Fruit fly (Drosophila melanogaster) whole organism, embryonic: ENCODE measurements around the gene Gsc.
A peak's percentile ranks its signal among the peaks of the same experiment; 100 is the strongest.

ENCODE experiments used
- CG10321 ChIP-seq: fragments of 200-800 bp; sonication (Bioruptor generic); IDR thresholded peaks from 2 replicates; pipeline ENCODE4 v1.3.6; 2022; ENCODE audit warnings: missing biosample characterization, missing genetic modification characterization
- CG11085 ChIP-seq: fragments of 200-800 bp; sonication (Bioruptor generic); IDR thresholded peaks from 2 replicates; pipeline ENCODE4 v1.3.6; 2022; ENCODE audit warnings: missing biosample characterization, missing genetic modification characterization
- CG11695 ChIP-seq: fragments of 200-800 bp; sonication (Bioruptor generic); IDR thresholded peaks from 3 replicates; pipeline ENCODE4 v1.3.6; 2022; ENCODE audit warnings: missing biosample characterization, missing genetic modification characterization
- CG15073 ChIP-seq: fragments of 200-800 bp; sonication (Bioruptor generic); optimal IDR thresholded peaks from 2 replicates; lab custom pipeline; 2016; ENCODE audit warnings: missing biosample characterization, missing genetic modification characterization
- CG17361 ChIP-seq: fragments of 200-800 bp; sonication (Bioruptor generic); IDR thresholded peaks from 3 replicates; pipeline ENCODE4 v1.3.6; 2022; ENCODE audit warnings: missing biosample characterization, missing genetic modification characterization
- CG17802 ChIP-seq: fragments of 200-800 bp; sonication (Bioruptor generic); optimal IDR thresholded peaks from 2 replicates; lab custom pipeline; 2018; ENCODE audit warnings: missing biosample characterization, mild to moderate bottlenecking, missing genetic modification characterization, moderate library complexity
- CG18476 ChIP-seq: fragments of 200-800 bp; sonication (Bioruptor generic); optimal IDR thresholded peaks from 2 replicates; lab custom pipeline; 2016; ENCODE audit warnings: missing biosample characterization, mild to moderate bottlenecking, missing genetic modification characterization
- CG18599 ChIP-seq: fragments of 200-800 bp; sonication (Bioruptor generic); optimal IDR thresholded peaks from 3 replicates; lab custom pipeline; 2017; ENCODE audit warnings: missing biosample characterization, missing genetic modification characterization, mild to moderate bottlenecking, moderate library complexity, missing genetic modification reagents
- CG18764 ChIP-seq: fragments of 200-800 bp; sonication (Bioruptor generic); optimal IDR thresholded peaks from 3 replicates; lab custom pipeline; 2016; ENCODE audit warnings: missing biosample characterization, missing genetic modification characterization
- CG32772 ChIP-seq: fragments of 200-800 bp; sonication (Bioruptor generic); IDR thresholded peaks from 2 replicates; pipeline ENCODE4 v1.3.6; 2022; ENCODE audit warnings: missing biosample characterization, missing genetic modification characterization
- CG34376 ChIP-seq: fragments of 200-800 bp; sonication (Bioruptor generic); optimal IDR thresholded peaks from 2 replicates; lab custom pipeline; 2018; ENCODE audit warnings: missing biosample characterization, mild to moderate bottlenecking, missing genetic modification characterization
- CG4617 ChIP-seq: fragments of 200-800 bp; sonication (Bioruptor generic); optimal IDR thresholded peaks from 3 replicates; lab custom pipeline; 2016; ENCODE audit warnings: missing biosample characterization, missing genetic modification characterization, borderline replicate concordance
- CG4707 ChIP-seq: fragments of 200-800 bp; sonication (Bioruptor generic); optimal IDR thresholded peaks from 2 replicates; lab custom pipeline; 2018; ENCODE audit warnings: missing biosample characterization, mild to moderate bottlenecking, missing genetic modification characterization, moderate library complexity
- CG6683 ChIP-seq: fragments of 200-800 bp; sonication (Bioruptor generic); optimal IDR thresholded peaks from 2 replicates; lab custom pipeline; 2017; ENCODE audit warnings: missing biosample characterization, mild to moderate bottlenecking, missing genetic modification characterization, missing genetic modification reagents
- CG6813 ChIP-seq: fragments of 200-800 bp; sonication (Bioruptor generic); optimal IDR thresholded peaks from 2 replicates; lab custom pipeline; 2017; ENCODE audit warnings: missing biosample characterization, missing genetic modification characterization, mild to moderate bottlenecking, moderate library complexity, missing genetic modification reagents
- CG7963 ChIP-seq: fragments of 200-800 bp; sonication (Bioruptor generic); IDR thresholded peaks from 3 replicates; pipeline ENCODE4 v1.3.6; 2022; ENCODE audit warnings: missing biosample characterization, missing genetic modification characterization; ENCODE audit not compliant: partially characterized antibody
- CG8281 ChIP-seq: fragments of 200-800 bp; sonication (Bioruptor generic); optimal IDR thresholded peaks from 2 replicates; lab custom pipeline; 2018; ENCODE audit warnings: missing biosample characterization, mild to moderate bottlenecking, missing genetic modification characterization, moderate library complexity
- CG8388 ChIP-seq: fragments of 200-800 bp; sonication (Bioruptor generic); optimal IDR thresholded peaks from 2 replicates; lab custom pipeline; 2019; ENCODE audit warnings: missing biosample characterization, mild to moderate bottlenecking, missing genetic modification characterization, moderate library complexity
- CG8478 ChIP-seq: fragments of >200 bp; optimal IDR thresholded peaks from 2 replicates; lab custom pipeline; 2018
- CG9932 ChIP-seq: fragments of 200-800 bp; sonication (Bioruptor generic); IDR thresholded peaks from 2 replicates; pipeline ENCODE4 v1.3.6; 2022; ENCODE audit warnings: missing biosample characterization, missing genetic modification characterization
- CTCF ChIP-seq: fragments of 200-800 bp; sonication (Bioruptor generic); optimal IDR thresholded peaks from 2 replicates; lab custom pipeline; 2017; ENCODE audit warnings: missing biosample characterization, mild to moderate bottlenecking, missing genetic modification characterization, moderate library complexity
- Camta ChIP-seq: fragments of 200-800 bp; sonication (Bioruptor generic); optimal IDR thresholded peaks from 2 replicates; lab custom pipeline; 2016; ENCODE audit warnings: missing biosample characterization, missing genetic modification characterization
- CoRest ChIP-seq: fragments of 200-800 bp; sonication (Bioruptor generic); optimal IDR thresholded peaks from 3 replicates; lab custom pipeline; 2018; ENCODE audit warnings: missing biosample characterization, mild to moderate bottlenecking, missing genetic modification characterization, moderate library complexity
- E2f1 ChIP-seq: fragments of 200-800 bp; sonication (Bioruptor generic); IDR thresholded peaks from 2 replicates; pipeline ENCODE4 v1.3.6; 2022; ENCODE audit warnings: missing biosample characterization, missing genetic modification characterization
- Gsc ChIP-seq: fragments of 200-800 bp; sonication (Bioruptor generic); IDR thresholded peaks from 2 replicates; pipeline ENCODE4 v1.3.6; 2022; ENCODE audit warnings: missing biosample characterization, missing genetic modification characterization
- HHEX ChIP-seq: fragments of 200-800 bp; sonication (Bioruptor generic); optimal IDR thresholded peaks from 3 replicates; lab custom pipeline; 2017; ENCODE audit warnings: missing biosample characterization, mild to moderate bottlenecking, missing genetic modification characterization, missing genetic modification reagents
- HLH3B ChIP-seq: fragments of 200-800 bp; sonication (Bioruptor generic); IDR thresholded peaks from 2 replicates; pipeline ENCODE4 v1.3.6; 2022; ENCODE audit warnings: missing biosample characterization, missing genetic modification characterization
- Hr39 ChIP-seq: fragments of >200 bp; optimal IDR thresholded peaks from 2 replicates; lab custom pipeline; 2017
- Med ChIP-seq: fragments of 200-800 bp; sonication (Bioruptor generic); peaks from one replicate; lab custom pipeline; 2016; ENCODE audit warnings: missing biosample characterization, missing genetic modification characterization, mild to moderate bottlenecking, inconsistent platforms, moderate library complexity
- NC2α ChIP-seq: fragments of 200-800 bp; sonication (Bioruptor generic); optimal IDR thresholded peaks from 2 replicates; lab custom pipeline; 2016; ENCODE audit warnings: missing biosample characterization, missing genetic modification characterization
- Neu2 ChIP-seq: fragments of 200-800 bp; sonication (Bioruptor generic); optimal IDR thresholded peaks from 3 replicates; lab custom pipeline; 2016; ENCODE audit warnings: missing biosample characterization, missing genetic modification characterization, borderline replicate concordance
- Oli ChIP-seq: fragments of 200-800 bp; sonication (Bioruptor generic); optimal IDR thresholded peaks from 2 replicates; lab custom pipeline; 2018; ENCODE audit warnings: missing biosample characterization, mild to moderate bottlenecking, missing genetic modification characterization, moderate library complexity
- Opbp ChIP-seq: fragments of 200-800 bp; sonication (Bioruptor generic); IDR thresholded peaks from 3 replicates; pipeline ENCODE4 v1.3.6; 2022; ENCODE audit warnings: missing biosample characterization, missing genetic modification characterization; ENCODE audit not compliant: partially characterized antibody
- Optix ChIP-seq: fragments of 200-800 bp; sonication (Bioruptor generic); IDR thresholded peaks from 3 replicates; pipeline ENCODE4 v1.3.6; 2022; ENCODE audit warnings: missing biosample characterization, missing genetic modification characterization
- Scr ChIP-seq: fragments of 200-800 bp; sonication (Bioruptor generic); IDR thresholded peaks from 2 replicates; pipeline ENCODE4 v1.3.6; 2022; ENCODE audit warnings: missing biosample characterization, missing genetic modification characterization; ENCODE audit not compliant: partially characterized antibody
- Sox102F ChIP-seq: fragments of 200-800 bp; sonication (Bioruptor generic); optimal IDR thresholded peaks from 2 replicates; lab custom pipeline; 2018; ENCODE audit warnings: missing biosample characterization, mild to moderate bottlenecking, missing genetic modification characterization, moderate library complexity
- Sry-β ChIP-seq: fragments of 200-800 bp; sonication (Bioruptor generic); optimal IDR thresholded peaks from 2 replicates; lab custom pipeline; 2018; ENCODE audit warnings: missing biosample characterization, mild to moderate bottlenecking, missing genetic modification characterization, moderate library complexity
- bcd ChIP-seq: fragments of 200-800 bp; sonication (Bioruptor generic); optimal IDR thresholded peaks from 2 replicates; lab custom pipeline; 2017; ENCODE audit warnings: missing biosample characterization, mild to moderate bottlenecking, missing genetic modification characterization
- cad ChIP-seq: fragments of >200 bp; optimal IDR thresholded peaks from 2 replicates; lab custom pipeline; 2017; ENCODE audit warnings: missing biosample characterization, missing genetic modification characterization
- chif ChIP-seq, 2 experiments: fragments of 200-800 bp; sonication (Bioruptor generic); optimal IDR thresholded peaks; 3 replicates each; lab custom pipeline; 2016; ENCODE audit warnings: missing biosample characterization in 2 of 2, missing genetic modification characterization in 2 of 2
- croc ChIP-seq: fragments of 200-800 bp; sonication (Bioruptor generic); conservative IDR thresholded peaks from 3 replicates; pipeline ENCODE4 v1.3.6; 2022; ENCODE audit warnings: missing biosample characterization, missing genetic modification characterization
- dimm ChIP-seq: fragments of 200-800 bp; sonication (Bioruptor generic); IDR thresholded peaks from 2 replicates; pipeline ENCODE4 v1.3.6; 2022; ENCODE audit warnings: missing biosample characterization, missing genetic modification characterization
- dm ChIP-seq: fragments of 200-800 bp; sonication (Bioruptor generic); optimal IDR thresholded peaks from 3 replicates; lab custom pipeline; 2016; ENCODE audit warnings: missing biosample characterization, missing genetic modification characterization
- fd64A ChIP-seq: fragments of 200-800 bp; sonication (Bioruptor generic); optimal IDR thresholded peaks from 3 replicates; lab custom pipeline; 2018; ENCODE audit warnings: missing biosample characterization, mild to moderate bottlenecking, missing genetic modification characterization
- h ChIP-seq: fragments of >200 bp; optimal IDR thresholded peaks from 2 replicates; lab custom pipeline; 2017
- jigr1 ChIP-seq: fragments of 200-800 bp; sonication (Bioruptor generic); IDR thresholded peaks from 3 replicates; pipeline ENCODE4 v1.3.6; 2022; ENCODE audit warnings: missing biosample characterization, missing genetic modification characterization
- lola ChIP-seq, 3 experiments: fragments of >200 bp in 2 of 3; fragments of 200-800 bp in 1 of 3; sonication (Bioruptor generic) in 1 of 3; optimal IDR thresholded peaks; 2 replicates each; lab custom pipeline; 2017 to 2019; ENCODE audit warnings: missing biosample characterization in 3 of 3, missing genetic modification characterization in 3 of 3, mild to moderate bottlenecking in 1 of 3, moderate library complexity in 1 of 3
- mam ChIP-seq: fragments of 200-800 bp; sonication (Bioruptor generic); optimal IDR thresholded peaks from 3 replicates; lab custom pipeline; 2016; ENCODE audit warnings: missing biosample characterization, missing genetic modification characterization
- nerfin-2 ChIP-seq: fragments of 200-800 bp; sonication (Bioruptor generic); IDR thresholded peaks from 2 replicates; pipeline ENCODE4 v1.3.6; 2022; ENCODE audit warnings: missing biosample characterization, missing genetic modification characterization; ENCODE audit not compliant: partially characterized antibody
- pita ChIP-seq: fragments of 200-800 bp; sonication (Bioruptor generic); optimal IDR thresholded peaks from 2 replicates; lab custom pipeline; 2017; ENCODE audit warnings: missing biosample characterization, mild to moderate bottlenecking, missing genetic modification characterization
- stwl ChIP-seq: fragments of 200-800 bp; sonication (Bioruptor generic); optimal IDR thresholded peaks from 3 replicates; lab custom pipeline; 2018; ENCODE audit warnings: missing biosample characterization, mild to moderate bottlenecking, missing genetic modification characterization, moderate library complexity
- wek ChIP-seq: fragments of 200-800 bp; sonication (Bioruptor generic); optimal IDR thresholded peaks from 3 replicates; lab custom pipeline; 2018; ENCODE audit warnings: missing biosample characterization, mild to moderate bottlenecking, missing genetic modification characterization, moderate library complexity

The Gsc gene

dm6 chr2L:568030-568429 lies 26.5 kb downstream of the Gsc start, which contains the start of the genes Nle and Sf3b1 (continued):
- TF ChIP-seq stwl (peak; percentile 91), Sox102F (no peak), CG4707 (no peak), cad (GFP tag; lab: Kevin White, UChicago) (no peak), Neu2 (GFP tag; lab: Kevin White, UChicago) (no peak), CG11695 (GFP tag; lab: Robert Waterston, UW) (no peak), HHEX (GFP tag; lab: Kevin White, UChicago) (no peak), CG18476 (GFP tag; lab: Kevin White, UChicago) (no peak), CG9932 (peak; percentile 80), Med (GFP tag; lab: Kevin White, UChicago) (peak; percentile 89), nerfin-2 (GFP tag; lab: Robert Waterston, UW) (peak; percentile 80), CTCF (GFP tag; lab: Kevin White, UChicago) (no peak), Camta (peak; percentile 3), CG17361 (GFP tag; lab: Robert Waterston, UW) (peak; percentile 63), CoRest (peak; percentile 60), CG7963 (GFP tag; lab: Robert Waterston, UW) (peak; percentile 48; the same call in 1 of the 3 replicates), CG11085 (no peak), pita (GFP tag; lab: Kevin White, UChicago) (no peak), Opbp (GFP tag; lab: Robert Waterston, UW) (peak; percentile 88), CG8478 (no peak), jigr1 (no peak), HLH3B (GFP tag; lab: Robert Waterston, UW) (0 out of 2 replicates have a peak, but pooled peaks have one; percentile 20), CG8281 (tag; lab: Kevin White, UChicago) (no peak), dm (GFP tag; lab: Kevin White, UChicago) (peak; percentile 89), E2f1 (GFP tag; lab: Robert Waterston, UW) (no peak), Oli (tag; lab: Kevin White, UChicago) (no peak), wek (no peak), chif (GFP tag; optimal IDR thresholded peaks at IDR 0.05; lab: Kevin White, UChicago) (peak in 1 of 2 experiments; percentile 37), Optix (GFP tag; lab: Robert Waterston, UW) (no peak), CG6813 (no peak), Scr (peak; percentile 96), NC2α (no peak), lola (GFP tag; optimal IDR thresholded peaks at IDR 0.05; lab: Kevin White, UChicago) (peak in 1 of 3 experiments; percentile 52), CG18599 (GFP tag; lab: Kevin White, UChicago) (peak; percentile 9), CG32772 (GFP tag; lab: Robert Waterston, UW) (peak; percentile 23; the same call in 1 of the 2 replicates), CG4617 (peak; percentile 82), dimm (no peak), CG15073 (GFP tag; lab: Kevin White, UChicago) (no peak), bcd (GFP tag; lab: Kevin White, UChicago) (no peak), CG18764 (no peak), Gsc (no peak), h (lab: Kevin White, UChicago) (no peak), mam (GFP tag; lab: Kevin White, UChicago) (peak; percentile 57), CG6683 (GFP tag; lab: Kevin White, UChicago) (no peak), CG34376 (peak; percentile 74), Sry-β (GFP tag; lab: Kevin White, UChicago) (peak; percentile 77), CG10321 (GFP tag; lab: Robert Waterston, UW) (no peak), Hr39 (lab: Kevin White, UChicago) (no peak), CG8388 (GFP tag; lab: Kevin White, UChicago) (no peak), croc (GFP tag; lab: Robert Waterston, UW) (0 out of 3 replicates have a peak, but pooled peaks have one; percentile 21), fd64A (no peak), CG17802 (tag; lab: Kevin White, UChicago) (no peak)
